Fruit fly (Drosophila melanogaster): ENCODE measurements around the gene CG33679.

DNA sequence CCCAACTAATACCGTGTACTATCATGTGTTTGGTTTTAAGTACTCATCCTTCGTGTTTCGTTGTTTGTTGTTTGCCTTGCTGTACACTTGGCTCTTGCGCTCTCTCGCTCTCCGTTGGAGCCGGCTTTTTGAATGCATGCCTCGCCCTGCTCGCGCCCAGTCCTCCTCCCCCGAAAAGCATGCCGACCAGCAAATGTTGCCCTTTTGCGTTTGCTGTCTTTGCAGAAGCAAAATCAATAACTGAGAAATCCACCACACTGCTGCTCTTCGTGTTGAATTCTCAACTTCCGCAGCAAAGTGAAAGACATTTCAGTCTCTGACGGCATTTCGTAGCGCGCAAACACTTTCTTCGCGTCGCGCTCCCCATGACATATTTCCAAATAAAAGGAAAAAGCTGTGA, 16.4 kb downstream of the CG33679 start, which contains the start of gene wwk:
- TF ChIP-seq acj6 (GFP tag; optimal IDR thresholded peaks at IDR 0.05) (no peak), Eip93F (GFP tag; optimal IDR thresholded peaks at IDR 0.05) (no peak), CG16779 (tag; optimal IDR thresholded peaks at IDR 0.05) (no peak), dsx (GFP tag; optimal IDR thresholded peaks at IDR 0.05; ENCODE audit: poor library complexity, severe bottlenecking) (no peak)
